Fruit fly (Drosophila melanogaster) whole organism, prepupa: Measurements from ENCODE around the gene CG34138.

ENCODE experiments used
- CG10631 ChIP-seq: fragments of 200-800 bp; sonication (Bioruptor generic); optimal IDR thresholded peaks from 2 replicates; lab custom pipeline; 2016; ENCODE audit warnings: missing biosample characterization, missing genetic modification characterization
- CG11294 ChIP-seq: fragments of 200-800 bp; sonication (Bioruptor generic); IDR thresholded peaks from 2 replicates; pipeline ENCODE4 v1.3.6; 2022; ENCODE audit warnings: missing biosample characterization, missing genetic modification characterization
- CG11762 ChIP-seq: fragments of 200-800 bp; sonication (Bioruptor generic); optimal IDR thresholded peaks from 3 replicates; lab custom pipeline; 2016; ENCODE audit warnings: missing biosample characterization, missing genetic modification characterization; ENCODE audit not compliant: insufficient read depth
- CG11902 ChIP-seq: fragments of 200-800 bp; sonication (Bioruptor generic); optimal IDR thresholded peaks from 3 replicates; lab custom pipeline; 2016; ENCODE audit warnings: missing biosample characterization, missing genetic modification characterization
- CG15336 ChIP-seq: fragments of 200-800 bp; sonication (Bioruptor generic); IDR thresholded peaks from 2 replicates; pipeline ENCODE4 v1.3.6; 2022; ENCODE audit warnings: missing biosample characterization, missing genetic modification characterization
- CG1621 ChIP-seq: fragments of 200-800 bp; sonication (Bioruptor generic); optimal IDR thresholded peaks from 3 replicates; lab custom pipeline; 2018; ENCODE audit warnings: missing biosample characterization, mild to moderate bottlenecking, missing genetic modification characterization
- CG16779 ChIP-seq: fragments of 200-800 bp; sonication (Bioruptor generic); optimal IDR thresholded peaks from 3 replicates; lab custom pipeline; 2017; ENCODE audit warnings: missing biosample characterization, mild to moderate bottlenecking, missing genetic modification characterization
- CG3032 ChIP-seq: fragments of 200-800 bp; optimal IDR thresholded peaks from 2 replicates; lab custom pipeline; 2019; ENCODE audit warnings: missing biosample characterization, mild to moderate bottlenecking, missing genetic modification characterization, moderate library complexity
- CG32006 ChIP-seq: fragments of 200-800 bp; sonication (Bioruptor generic); optimal IDR thresholded peaks from 3 replicates; lab custom pipeline; 2017; ENCODE audit warnings: missing biosample characterization, mild to moderate bottlenecking, missing genetic modification characterization
- CG34406 ChIP-seq: fragments of 200-800 bp; sonication (Bioruptor generic); optimal IDR thresholded peaks from 3 replicates; lab custom pipeline; 2016; ENCODE audit warnings: missing biosample characterization, missing genetic modification characterization
- CG3919 ChIP-seq: fragments of 200-800 bp; sonication (Bioruptor generic); optimal IDR thresholded peaks from 3 replicates; lab custom pipeline; 2016; ENCODE audit warnings: missing biosample characterization, missing genetic modification characterization
- CG4318 ChIP-seq: fragments of 200-800 bp; sonication (Bioruptor generic); optimal IDR thresholded peaks from 3 replicates; lab custom pipeline; 2017; ENCODE audit warnings: missing biosample characterization, mild to moderate bottlenecking, missing genetic modification characterization
- CG6163 ChIP-seq: fragments of 200-800 bp; sonication (Bioruptor generic); IDR thresholded peaks from 3 replicates; pipeline ENCODE4 v1.3.6; 2022; ENCODE audit warnings: missing biosample characterization, missing genetic modification characterization
- CG6276 ChIP-seq: fragments of 200-800 bp; sonication (Bioruptor generic); optimal IDR thresholded peaks from 2 replicates; lab custom pipeline; 2017; ENCODE audit warnings: missing biosample characterization, mild to moderate bottlenecking, missing genetic modification characterization
- CG6792 ChIP-seq: fragments of 200-800 bp; sonication (Bioruptor generic); optimal IDR thresholded peaks from 3 replicates; lab custom pipeline; 2016; ENCODE audit warnings: missing biosample characterization, missing genetic modification characterization
- CG8119 ChIP-seq: fragments of 200-800 bp; sonication (Bioruptor generic); IDR thresholded peaks from 3 replicates; pipeline ENCODE4 v1.3.6; 2022; ENCODE audit warnings: missing biosample characterization, missing genetic modification characterization
- CG8319 ChIP-seq: fragments of 200-800 bp; sonication (Bioruptor generic); optimal IDR thresholded peaks from 3 replicates; lab custom pipeline; 2016; ENCODE audit warnings: missing biosample characterization, missing genetic modification characterization
- CG8632 ChIP-seq: fragments of 200-800 bp; sonication (Bioruptor generic); optimal IDR thresholded peaks from 3 replicates; lab custom pipeline; 2016; ENCODE audit warnings: missing biosample characterization, missing genetic modification characterization
- Eip75B ChIP-seq: fragments of 200-800 bp; sonication (Bioruptor generic); optimal IDR thresholded peaks from 3 replicates; lab custom pipeline; 2016; ENCODE audit warnings: missing biosample characterization, missing genetic modification characterization
- Eip78C ChIP-seq: fragments of 200-800 bp; sonication (Bioruptor generic); peaks from one replicate; lab custom pipeline; 2016; ENCODE audit warnings: missing biosample characterization, missing genetic modification characterization
- Eip93F ChIP-seq: fragments of 200-800 bp; sonication (Bioruptor generic); optimal IDR thresholded peaks from 2 replicates; lab custom pipeline; 2016; ENCODE audit warnings: missing biosample characterization, mild to moderate bottlenecking, missing genetic modification characterization
- Ets21C ChIP-seq: fragments of 200-800 bp; sonication (Bioruptor generic); optimal IDR thresholded peaks from 3 replicates; lab custom pipeline; 2016; ENCODE audit warnings: missing biosample characterization, missing genetic modification characterization
- Ets96B ChIP-seq: fragments of 200-800 bp; optimal IDR thresholded peaks from 2 replicates; lab custom pipeline; 2019; ENCODE audit warnings: missing biosample characterization, mild to moderate bottlenecking, missing genetic modification characterization, moderate library complexity
- Gug ChIP-seq: fragments of 200-800 bp; sonication (Bioruptor generic); IDR thresholded peaks from 2 replicates; pipeline ENCODE4 v1.3.6; 2022; ENCODE audit warnings: missing biosample characterization, missing genetic modification characterization
- Hr38 ChIP-seq: sonication (Bioruptor generic); optimal IDR thresholded peaks from 2 replicates; lab custom pipeline; 2016; ENCODE audit warnings: missing biosample characterization, missing genetic modification characterization
- Hr39 ChIP-seq: fragments of 200-800 bp; sonication (Bioruptor generic); optimal IDR thresholded peaks from 2 replicates; lab custom pipeline; 2016; ENCODE audit warnings: missing biosample characterization, missing genetic modification characterization
- Hr4 ChIP-seq: fragments of 200-800 bp; sonication (Bioruptor generic); optimal IDR thresholded peaks from 3 replicates; lab custom pipeline; 2016; ENCODE audit warnings: missing biosample characterization, missing genetic modification characterization
- Lpt ChIP-seq: fragments of 200-800 bp; sonication (Bioruptor generic); optimal IDR thresholded peaks from 3 replicates; lab custom pipeline; 2016; ENCODE audit warnings: missing biosample characterization, missing genetic modification characterization
- OdsH ChIP-seq: fragments of 200-800 bp; sonication (Bioruptor generic); optimal IDR thresholded peaks from 3 replicates; lab custom pipeline; 2016; ENCODE audit warnings: missing biosample characterization, missing genetic modification characterization
- Smox ChIP-seq: fragments of 200-800 bp; sonication (Bioruptor generic); optimal IDR thresholded peaks from 3 replicates; lab custom pipeline; 2016; ENCODE audit warnings: missing biosample characterization, missing genetic modification characterization
- achi ChIP-seq: fragments of 200-800 bp; sonication (Bioruptor generic); optimal IDR thresholded peaks from 3 replicates; lab custom pipeline; 2016; ENCODE audit warnings: missing biosample characterization, missing genetic modification characterization
- cyc ChIP-seq: fragments of 200-800 bp; sonication (Bioruptor generic); optimal IDR thresholded peaks from 3 replicates; lab custom pipeline; 2016; ENCODE audit warnings: missing biosample characterization, missing genetic modification characterization
- dsx ChIP-seq: fragments of 200-800 bp; optimal IDR thresholded peaks from 3 replicates; lab custom pipeline; 2019; ENCODE audit warnings: missing biosample characterization, mild to moderate bottlenecking, missing genetic modification characterization, moderate library complexity; ENCODE audit not compliant: poor library complexity, severe bottlenecking
- eg ChIP-seq: fragments of 200-800 bp; sonication (Bioruptor generic); IDR thresholded peaks from 3 replicates; pipeline ENCODE4 v1.3.6; 2022; ENCODE audit warnings: missing biosample characterization, missing genetic modification characterization
- esn ChIP-seq: fragments of 200-800 bp; sonication (Bioruptor generic); optimal IDR thresholded peaks from 2 replicates; lab custom pipeline; 2016; ENCODE audit warnings: missing biosample characterization, mild to moderate bottlenecking, missing genetic modification characterization, moderate library complexity
- lz ChIP-seq: fragments of 200-800 bp; sonication (Bioruptor generic); optimal IDR thresholded peaks from 3 replicates; lab custom pipeline; 2016; ENCODE audit warnings: missing biosample characterization, missing genetic modification characterization
- pdm3 ChIP-seq: fragments of 200-800 bp; sonication (Bioruptor generic); optimal IDR thresholded peaks from 3 replicates; lab custom pipeline; 2016; ENCODE audit warnings: missing biosample characterization, missing genetic modification characterization
- salr ChIP-seq, 2 experiments: fragments of 200-800 bp; sonication (Bioruptor generic); optimal IDR thresholded peaks; 3 replicates each; lab custom pipeline; 2016 to 2018; ENCODE audit warnings: missing biosample characterization in 2 of 2, missing genetic modification characterization in 2 of 2, mild to moderate bottlenecking in 1 of 2
- spab ChIP-seq: fragments of 200-800 bp; sonication (Bioruptor generic); optimal IDR thresholded peaks from 2 replicates; lab custom pipeline; 2017; ENCODE audit warnings: missing biosample characterization, mild to moderate bottlenecking, missing genetic modification characterization, missing genetic modification reagents
- ss ChIP-seq, 2 experiments: fragments of 200-800 bp; sonication (Bioruptor generic); optimal IDR thresholded peaks; 2 replicates in 1 of 2; 3 replicates in 1 of 2; lab custom pipeline; 2017 to 2018; ENCODE audit warnings: mild to moderate bottlenecking in 2 of 2, missing biosample characterization in 2 of 2, missing genetic modification characterization in 2 of 2, moderate library complexity in 1 of 2
- svp ChIP-seq: fragments of 200-800 bp; sonication (Bioruptor generic); peaks from one replicate; lab custom pipeline; 2016; ENCODE audit warnings: missing biosample characterization, missing genetic modification characterization
- topi ChIP-seq: fragments of 200-800 bp; sonication (Bioruptor generic); optimal IDR thresholded peaks from 3 replicates; lab custom pipeline; 2016; ENCODE audit warnings: missing biosample characterization, missing genetic modification characterization

The CG34138 gene

DNA sequence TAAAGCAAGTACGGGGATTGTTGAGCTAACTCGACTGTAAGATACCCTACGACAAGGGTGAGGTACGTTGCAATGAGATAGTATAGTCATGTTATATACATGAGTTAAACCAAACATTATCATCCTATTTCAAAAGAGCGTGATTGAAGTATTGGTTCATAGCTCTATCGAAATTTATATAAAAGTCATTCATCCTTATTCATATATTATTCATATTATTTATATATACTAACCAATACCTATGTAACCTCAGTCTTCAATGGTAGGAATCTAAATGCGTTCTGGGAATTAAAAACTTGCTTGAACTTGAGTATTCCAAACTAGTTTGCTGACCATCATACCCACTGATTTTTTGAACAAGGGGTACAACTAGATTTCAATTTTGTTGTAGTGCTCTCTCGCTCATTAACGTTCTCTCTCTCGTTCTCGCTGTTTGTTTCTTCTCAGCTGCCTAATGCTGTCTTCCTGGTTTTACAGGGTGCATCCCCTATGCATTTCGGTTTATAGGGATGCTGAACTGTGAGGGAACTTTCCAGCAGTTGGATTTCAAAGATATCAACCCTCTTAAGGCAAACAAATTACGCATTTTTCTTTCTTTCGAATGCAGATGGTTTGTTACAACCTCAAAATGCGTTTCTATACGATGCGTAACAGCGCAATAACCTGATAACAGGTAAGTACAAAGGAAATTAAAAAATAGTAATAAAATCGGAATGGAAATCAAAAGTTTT is 6.8 kb upstream of the CG34138 start:
- TF ChIP-seq CG10631 (no peak), CG6276 (GFP tag; lab: Kevin White, UChicago) (peak; percentile 18), Eip78C (peak; percentile 49), salr (GFP tag; optimal IDR thresholded peaks at IDR 0.05; lab: Kevin White, UChicago) (peak in 1 of 2 experiments; percentile 2), CG32006 (peak; percentile 40), CG11762 (GFP tag; lab: Kevin White, UChicago) (peak; percentile 26), Ets21C (GFP tag; lab: Kevin White, UChicago) (no peak), CG11902 (GFP tag; lab: Kevin White, UChicago) (no peak), CG3919 (GFP tag; lab: Kevin White, UChicago) (peak; percentile 28), CG15336 (GFP tag; lab: Robert Waterston, UW) (0 out of 2 replicates have a peak, but pooled peaks have one; percentile 15), spab (peak; percentile 1), Ets96B (tag; lab: Kevin White, UChicago) (peak; percentile 15), lz (GFP tag; lab: Kevin White, UChicago) (no peak), CG3032 (tag; lab: Kevin White, UChicago) (peak; percentile 1)

dm6 chr3R:19632685-19633116 is 2.0 kb upstream of the CG34138 start, which contains the start of gene CG6231:
Gene CG6231, minus strand, starts transcription at chr3R:19632718.
- TF ChIP-seq CG8632 (GFP tag; lab: Kevin White, UChicago) = no peak
- peak; percentile 29; the same call in 1 of the 2 replicates for TF ChIP-seq CG15336 (GFP tag; lab: Robert Waterston, UW)
- TF ChIP-seq CG6163 (GFP tag; lab: Robert Waterston, UW) = peak; percentile 44; the same call in 1 of the 3 replicates
- peak; percentile 26 for TF ChIP-seq Eip78C

DNA sequence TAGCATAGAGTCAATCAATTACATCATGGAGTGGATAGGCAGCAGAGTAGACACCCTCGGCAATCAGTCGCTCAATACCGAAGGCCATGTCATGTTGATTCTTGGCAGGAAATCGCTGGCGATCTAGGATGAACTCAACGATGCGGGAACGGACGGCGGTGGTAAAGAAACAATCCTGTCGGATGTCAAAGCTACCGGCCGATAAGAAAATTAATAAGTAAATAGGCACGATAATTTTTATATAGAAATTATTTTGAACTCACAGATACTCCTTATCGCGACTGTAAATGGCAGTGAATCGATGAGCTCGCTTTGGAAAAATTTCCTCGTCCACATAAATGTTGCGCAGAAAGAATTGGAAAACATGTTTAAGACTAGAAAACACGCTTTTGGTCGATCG is 3.3 kb downstream of the CG34138 start:
- TF ChIP-seq CG8632 (GFP tag; lab: Kevin White, UChicago) = no peak
- peak; percentile 91 for TF ChIP-seq svp (GFP tag; lab: Kevin White, UChicago)

DNA sequence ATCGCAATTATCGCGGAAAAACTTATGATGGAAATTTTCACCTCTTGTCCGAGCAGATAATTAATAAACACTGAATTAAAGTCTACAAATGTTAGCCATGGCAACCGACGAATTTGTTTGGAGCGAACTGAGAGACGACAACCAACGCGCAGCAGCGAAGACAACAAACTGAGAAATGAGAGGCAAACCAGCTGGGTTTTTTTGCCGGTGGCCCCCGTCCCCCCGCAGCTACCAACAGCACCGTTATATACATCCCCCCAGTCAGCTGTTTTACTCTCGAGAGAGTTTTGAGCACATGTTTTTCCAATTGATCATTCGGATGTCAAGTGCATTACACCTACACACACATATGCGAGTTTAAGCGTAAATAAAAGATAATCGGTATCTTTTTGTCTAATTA is 6.3 kb downstream of the CG34138 start:
- TF ChIP-seq Hr39 (GFP tag; lab: Kevin White, UChicago) (no peak), Eip93F (GFP tag; lab: Kevin White, UChicago) (no peak), eg (GFP tag; lab: Robert Waterston, UW) (peak; percentile 32; the same call in 1 of the 3 replicates), CG8319 (no peak), Hr38 (no peak), lz (GFP tag; lab: Kevin White, UChicago) (no peak), Eip75B (GFP tag; lab: Kevin White, UChicago) (no peak), pdm3 (GFP tag; lab: Kevin White, UChicago) (no peak), CG32006 (no peak), CG11762 (GFP tag; lab: Kevin White, UChicago) (no peak), CG34406 (GFP tag; lab: Kevin White, UChicago) (no peak), cyc (no peak), topi (no peak), CG11902 (GFP tag; lab: Kevin White, UChicago) (no peak), Smox (GFP tag; lab: Kevin White, UChicago) (no peak), CG3919 (GFP tag; lab: Kevin White, UChicago) (peak; percentile 29), CG8119 (GFP tag; lab: Robert Waterston, UW) (0 out of 3 replicates have a peak, but pooled peaks have one; percentile 12), salr (GFP tag; optimal IDR thresholded peaks at IDR 0.05; lab: Kevin White, UChicago) (no peak), CG6163 (GFP tag; lab: Robert Waterston, UW) (peak; percentile 56; the same call in 2 of the 3 replicates), CG8632 (GFP tag; lab: Kevin White, UChicago) (no peak), achi (peak; percentile 0), Lpt (no peak), CG4318 (GFP tag; lab: Kevin White, UChicago) (no peak), CG3032 (tag; lab: Kevin White, UChicago) (no peak), OdsH (no peak), CG16779 (tag; lab: Kevin White, UChicago) (peak; percentile 23), esn (no peak), Ets21C (GFP tag; lab: Kevin White, UChicago) (no peak), Hr4 (GFP tag; lab: Kevin White, UChicago) (no peak), ss (GFP tag; optimal IDR thresholded peaks at IDR 0.05; lab: Kevin White, UChicago) (no peak), dsx (GFP tag; lab: Kevin White, UChicago) (no peak), CG1621 (no peak), CG6792 (GFP tag; lab: Kevin White, UChicago) (no peak), Gug (GFP tag; lab: Robert Waterston, UW) (no peak), Eip78C (peak; percentile 72), CG11294 (GFP tag; lab: Robert Waterston, UW) (no peak)
